Fruit fly (Drosophila melanogaster): ENCODE data around the gene Nepl4.

DNA sequence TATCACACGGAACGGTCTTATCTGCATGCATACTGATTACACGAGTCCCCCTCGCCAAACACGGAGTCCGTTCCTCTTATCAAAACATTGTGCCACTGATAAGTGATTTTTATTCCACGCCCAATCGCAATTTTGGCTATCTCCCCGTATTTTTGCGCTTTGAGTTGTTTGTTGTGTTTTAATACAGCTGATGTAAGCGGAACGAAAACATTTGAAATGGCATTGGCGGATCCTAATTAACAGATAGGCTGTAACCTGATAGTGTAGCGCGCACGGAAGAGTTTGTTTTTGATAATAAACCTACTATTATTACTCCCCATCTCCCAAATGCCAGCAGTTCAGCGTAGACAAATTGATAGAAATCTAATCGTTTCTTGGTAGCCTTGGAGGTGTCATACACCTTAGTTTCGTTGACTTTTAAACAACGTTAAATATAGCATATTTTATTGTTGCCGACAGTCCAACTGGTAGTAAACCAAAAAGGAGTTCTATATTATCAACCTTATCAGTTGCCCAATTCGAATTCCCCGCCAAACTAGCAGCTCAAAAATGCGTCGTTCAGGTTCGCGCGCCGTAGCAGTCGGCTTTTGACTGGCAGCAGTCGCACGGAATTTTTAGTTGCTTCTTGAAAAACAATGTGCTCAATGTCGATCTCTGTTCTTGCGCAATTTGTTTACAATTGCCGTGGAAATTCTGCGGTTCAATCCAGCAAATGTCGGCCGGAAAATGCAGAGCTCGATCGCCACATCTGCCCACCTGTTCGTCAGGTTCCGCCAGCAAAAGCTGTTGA is 24.4 kb upstream of the Nepl4 start:
- no peak for TF ChIP-seq CG32121 (GFP tag; IDR thresholded peaks at IDR 0.05)
- no peak for TF ChIP-seq Pif1B (GFP tag; optimal IDR thresholded peaks at IDR 0.05)
- TF ChIP-seq CG13204 (GFP tag; optimal IDR thresholded peaks at IDR 0.05): no peak

Measured in whole organism, pupa.